Worm (Caenorhabditis elegans): Measurements from ENCODE around the gene C30A5.10.

ce11 chrIII:8158140-8158786 is 51.4 kb downstream of the C30A5.10 start, which contains the start of gene atg-13:
- TF ChIP-seq ceh-48 (tag; optimal IDR thresholded peaks at IDR 0.05) (peak; percentile 25), hlh-6 (tag; optimal IDR thresholded peaks at IDR 0.05) (no peak), sox-4 (tag; optimal IDR thresholded peaks at IDR 0.05) (no peak), lin-11 (tag; optimal IDR thresholded peaks at IDR 0.05) (no peak), nhr-232 (tag; optimal IDR thresholded peaks at IDR 0.05) (no peak), unc-42 (tag; optimal IDR thresholded peaks at IDR 0.05) (no peak), ahr-1 (tag; optimal IDR thresholded peaks at IDR 0.05) (no peak), rnt-1 (tag; optimal IDR thresholded peaks at IDR 0.05) (no peak)
